Worm (Caenorhabditis elegans) whole organism, late embryonic: Measurements from ENCODE around the gene lron-2.

Experiments used
- C38D4.7 ChIP-seq: fragments of 200-800 bp; sonication (Bioruptor generic); optimal IDR thresholded peaks from 2 replicates; lab custom pipeline; 2018; ENCODE audit warnings: mild to moderate bottlenecking, missing genetic modification characterization, moderate library complexity, missing compliant biosample characterization
- ceh-22 ChIP-seq: sonication (generic microtip); optimal IDR thresholded peaks from 2 replicates; lab custom pipeline; 2017; ENCODE audit warnings: missing biosample characterization, missing genetic modification characterization
- ceh-24 ChIP-seq: sonication (generic microtip); optimal IDR thresholded peaks from 2 replicates; lab custom pipeline; 2016; ENCODE audit warnings: mild to moderate bottlenecking, missing genetic modification characterization, missing compliant biosample characterization
- ceh-6 ChIP-seq: fragments of 200-800 bp; sonication (Bioruptor generic); optimal IDR thresholded peaks from 2 replicates; lab custom pipeline; 2018; ENCODE audit warnings: mild to moderate bottlenecking, missing genetic modification characterization, missing compliant biosample characterization
- ceh-9 ChIP-seq: sonication (generic microtip); optimal IDR thresholded peaks from 2 replicates; lab custom pipeline; 2016; ENCODE audit warnings: mild to moderate bottlenecking, missing genetic modification characterization, inconsistent platforms, missing compliant biosample characterization
- dmd-4 ChIP-seq: sonication (generic microtip); optimal IDR thresholded peaks from 2 replicates; lab custom pipeline; 2016; ENCODE audit warnings: borderline replicate concordance, missing genetic modification characterization, missing compliant biosample characterization
- elt-4 ChIP-seq: sonication (generic microtip); optimal IDR thresholded peaks from 2 replicates; lab custom pipeline; 2016; ENCODE audit warnings: missing genetic modification characterization, missing compliant biosample characterization
- madf-2 ChIP-seq: sonication (generic microtip); optimal IDR thresholded peaks from 2 replicates; lab custom pipeline; 2017; ENCODE audit warnings: missing genetic modification characterization, missing compliant biosample characterization
- nhr-11 ChIP-seq: fragments of 150-350 bp; optimal IDR thresholded peaks from 2 replicates; lab custom pipeline; 2014; ENCODE audit warnings: missing biosample characterization, missing genetic modification characterization
- ztf-16 ChIP-seq: sonication (generic microtip); optimal IDR thresholded peaks from 2 replicates; lab custom pipeline; 2017; ENCODE audit warnings: missing genetic modification characterization, missing compliant biosample characterization

ce11 chrV:9271835-9272234 is 15.5 kb downstream of the lron-2 start:
- TF ChIP-seq ceh-24 (tag; lab: Kevin White, UChicago) = no peak
- no peak for TF ChIP-seq madf-2
- TF ChIP-seq ceh-22 = no peak
- no peak for TF ChIP-seq ceh-6 (GFP tag; lab: Kevin White, UChicago)
- no peak for TF ChIP-seq C38D4.7 (GFP tag; lab: Kevin White, UChicago)
- TF ChIP-seq elt-4 = no peak
- TF ChIP-seq ceh-9 (tag; lab: Kevin White, UChicago) = no peak
- no peak for TF ChIP-seq dmd-4 (tag; lab: Kevin White, UChicago)
- TF ChIP-seq ztf-16 (tag; lab: Kevin White, UChicago) = no peak
- TF ChIP-seq nhr-11 (tag; lab: Kevin White, UChicago) = no peak
